Fruit fly (Drosophila melanogaster) whole organism, embryonic: ENCODE data around the gene Kap3.

Experiments used
- CG6654 ChIP-seq: fragments of 200-800 bp; sonication (Bioruptor generic); optimal IDR thresholded peaks from 2 replicates; lab custom pipeline; 2017; ENCODE audit warnings: missing biosample characterization, mild to moderate bottlenecking, missing genetic modification characterization
- dan ChIP-seq: fragments of 200-800 bp; sonication (Bioruptor generic); IDR thresholded peaks from 2 replicates; pipeline ENCODE4 v1.3.6; 2022; ENCODE audit warnings: missing biosample characterization, missing genetic modification characterization
- dati ChIP-seq: fragments of 200-800 bp; sonication (Bioruptor generic); IDR thresholded peaks from 2 replicates; pipeline ENCODE4 v1.3.6; 2022; ENCODE audit warnings: missing biosample characterization, missing genetic modification characterization
- oc ChIP-seq: fragments of 200-800 bp; sonication (Bioruptor generic); optimal IDR thresholded peaks from 2 replicates; lab custom pipeline; 2018; ENCODE audit warnings: missing biosample characterization, mild to moderate bottlenecking, missing genetic modification characterization, moderate library complexity

DNA sequence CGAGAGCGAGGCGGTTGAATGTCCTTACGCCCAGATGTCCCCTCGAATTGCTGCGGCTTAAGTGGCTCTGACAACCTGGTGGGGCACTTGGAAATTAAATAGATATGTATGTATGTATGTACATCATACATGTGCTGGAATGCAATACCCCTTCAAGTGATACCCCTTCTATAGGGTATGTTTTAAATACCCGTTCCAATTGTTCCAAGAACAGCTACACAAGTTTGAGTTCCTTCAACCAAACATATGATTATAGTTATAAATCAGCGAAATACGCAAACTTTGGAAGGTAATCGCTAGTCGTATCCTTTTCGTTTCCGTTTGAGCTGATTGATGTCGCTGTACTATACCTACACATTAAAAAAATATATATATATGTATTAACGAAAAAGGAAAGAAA is 43.6 kb upstream of the Kap3 start:
- no peak for TF ChIP-seq dati
- no peak for TF ChIP-seq oc
- no peak for TF ChIP-seq CG6654 (GFP tag; lab: Kevin White, UChicago)
- no peak for TF ChIP-seq dan
